Worm (Caenorhabditis elegans) whole organism, L1 larva: Measurements from ENCODE around the gene exc-7.
A peak's percentile ranks its signal among the peaks of the same experiment; 100 is the strongest.

Source experiments
- C04F5.9 ChIP-seq: sonication (generic microtip); optimal IDR thresholded peaks from 2 replicates; lab custom pipeline; 2016; ENCODE audit warnings: missing genetic modification characterization, missing compliant biosample characterization
- Y116A8C.19 ChIP-seq: sonication (generic microtip); optimal IDR thresholded peaks from 2 replicates; lab custom pipeline; 2016; ENCODE audit warnings: missing compliant biosample characterization, missing genetic modification characterization, borderline replicate concordance
- alr-1 ChIP-seq: fragments of 200-800 bp; sonication (Bioruptor generic); optimal IDR thresholded peaks from 2 replicates; lab custom pipeline; 2018; ENCODE audit warnings: borderline replicate concordance, mild to moderate bottlenecking, missing genetic modification characterization, missing compliant biosample characterization
- aly-2 ChIP-seq: fragments of 150-350 bp; optimal IDR thresholded peaks from 2 replicates; lab custom pipeline; 2014; ENCODE audit warnings: missing biosample characterization, missing genetic modification characterization
- ama-1 ChIP-seq: fragments of 150-350 bp; optimal IDR thresholded peaks from 2 replicates; lab custom pipeline; 2014
- blmp-1 ChIP-seq: fragments of 150-350 bp; optimal IDR thresholded peaks from 2 replicates; lab custom pipeline; 2014; ENCODE audit warnings: missing biosample characterization, missing genetic modification characterization
- ceh-63 ChIP-seq: fragments of 200-800 bp; sonication (Bioruptor generic); optimal IDR thresholded peaks from 2 replicates; lab custom pipeline; 2018; ENCODE audit warnings: mild to moderate bottlenecking, missing genetic modification characterization, missing compliant biosample characterization
- ceh-8 ChIP-seq: fragments of 200-800 bp; sonication (Bioruptor generic); optimal IDR thresholded peaks from 2 replicates; lab custom pipeline; 2018; ENCODE audit warnings: mild to moderate bottlenecking, missing genetic modification characterization, moderate library complexity, missing compliant biosample characterization
- ceh-88 ChIP-seq: fragments of 200-800 bp; sonication (Bioruptor generic); IDR thresholded peaks from 2 replicates; pipeline ENCODE4 v1.3.6; 2022; ENCODE audit warnings: missing genetic modification characterization, missing compliant biosample characterization
- ceh-90 ChIP-seq: sonication (generic microtip); optimal IDR thresholded peaks from 2 replicates; lab custom pipeline; 2016; ENCODE audit warnings: missing genetic modification characterization, missing compliant biosample characterization
- ces-1 ChIP-seq: fragments of 150-350 bp; optimal IDR thresholded peaks from 2 replicates; lab custom pipeline; 2014; ENCODE audit warnings: missing biosample characterization, missing genetic modification reagents, missing genetic modification characterization
- efl-1 ChIP-seq, 4 experiments: fragments of 150-350 bp; optimal IDR thresholded peaks in 3 of 4; peaks in 1 of 4; 1 replicate in 1 of 4; 2 replicates in 3 of 4; lab custom pipeline; 2014; ENCODE audit warnings: missing biosample characterization in 2 of 4, missing genetic modification characterization in 2 of 4, missing genetic modification reagents in 2 of 4
- efl-3 ChIP-seq: fragments of 200-800 bp; sonication (Bioruptor generic); optimal IDR thresholded peaks from 2 replicates; lab custom pipeline; 2018; ENCODE audit warnings: mild to moderate bottlenecking, missing genetic modification characterization, missing compliant biosample characterization
- egl-13 ChIP-seq: sonication (generic microtip); optimal IDR thresholded peaks from 2 replicates; lab custom pipeline; 2016; ENCODE audit warnings: missing genotype, missing genetic modification reagents, missing genetic modification characterization, missing compliant biosample characterization
- elt-3 ChIP-seq, 6 experiments: fragments of 150-350 bp in 1 of 6; sonication (generic microtip); optimal IDR thresholded peaks; 2 replicates each; lab custom pipeline; 2017 to 2018; ENCODE audit warnings: missing biosample characterization in 6 of 6, missing genetic modification characterization in 6 of 6, inconsistent platforms in 1 of 6
- ets-5 ChIP-seq: fragments of 200-800 bp; sonication (Bioruptor generic); IDR thresholded peaks from 2 replicates; pipeline ENCODE4 v1.3.6; 2022; ENCODE audit warnings: missing genetic modification characterization, missing compliant biosample characterization
- fkh-10 ChIP-seq: sonication (generic microtip); optimal IDR thresholded peaks from 2 replicates; lab custom pipeline; 2017; ENCODE audit warnings: missing biosample characterization, missing genetic modification reagents, missing genetic modification characterization
- fkh-4 ChIP-seq: sonication (generic microtip); optimal IDR thresholded peaks from 2 replicates; lab custom pipeline; 2016; ENCODE audit warnings: missing compliant biosample characterization, missing genetic modification characterization, borderline replicate concordance
- fos-1 ChIP-seq: fragments of 150-350 bp; optimal IDR thresholded peaks from 2 replicates; lab custom pipeline; 2014; ENCODE audit warnings: missing biosample characterization, missing genetic modification characterization
- hlh-4 ChIP-seq: sonication (generic microtip); optimal IDR thresholded peaks from 2 replicates; lab custom pipeline; 2016; ENCODE audit warnings: mild to moderate bottlenecking, missing genetic modification characterization, missing compliant biosample characterization
- hpl-2 ChIP-seq: fragments of 150-350 bp; optimal IDR thresholded peaks from 2 replicates; lab custom pipeline; 2014; ENCODE audit warnings: missing biosample characterization, missing genetic modification reagents, missing genetic modification characterization
- isw-1 ChIP-seq: fragments of 200-800 bp; sonication (Bioruptor generic); IDR thresholded peaks from 2 replicates; pipeline ENCODE4 v1.3.6; 2022; ENCODE audit warnings: missing genetic modification characterization, missing compliant biosample characterization
- jun-1 ChIP-seq: fragments of 150-350 bp; optimal IDR thresholded peaks from 2 replicates; lab custom pipeline; 2014; ENCODE audit warnings: missing biosample characterization, missing genetic modification reagents, missing genetic modification characterization
- lin-13 ChIP-seq: fragments of 150-350 bp; optimal IDR thresholded peaks from 2 replicates; lab custom pipeline; 2014; ENCODE audit warnings: missing biosample characterization, missing genetic modification reagents, missing genetic modification characterization
- lin-39 ChIP-seq: fragments of 150-350 bp; optimal IDR thresholded peaks from 2 replicates; lab custom pipeline; 2014; ENCODE audit warnings: missing biosample characterization, missing genetic modification reagents, missing genetic modification characterization
- lir-3 ChIP-seq: sonication (generic microtip); optimal IDR thresholded peaks from 2 replicates; lab custom pipeline; 2016; ENCODE audit warnings: mild to moderate bottlenecking, missing genetic modification characterization, moderate library complexity, missing compliant biosample characterization; ENCODE audit not compliant: poor library complexity
- mab-9 ChIP-seq: fragments of 200-800 bp; sonication (Bioruptor generic); IDR thresholded peaks from 2 replicates; pipeline ENCODE4 v1.3.6; 2022; ENCODE audit warnings: missing genetic modification reagents, missing genetic modification characterization, missing compliant biosample characterization
- mdl-1 ChIP-seq, 2 experiments: fragments of 150-350 bp; optimal IDR thresholded peaks; 2 replicates each; lab custom pipeline; 2014 to 2017; ENCODE audit warnings: missing biosample characterization in 2 of 2, missing genetic modification characterization in 2 of 2, inconsistent platforms in 1 of 2
- mef-2 ChIP-seq: fragments of 150-350 bp; optimal IDR thresholded peaks from 2 replicates; lab custom pipeline; 2014; ENCODE audit warnings: missing biosample characterization, missing genetic modification characterization
- mep-1 ChIP-seq: fragments of 150-350 bp; optimal IDR thresholded peaks from 2 replicates; lab custom pipeline; 2014; ENCODE audit warnings: missing biosample characterization, missing genetic modification characterization
- nhr-12 ChIP-seq: sonication (generic microtip); optimal IDR thresholded peaks from 2 replicates; lab custom pipeline; 2017; ENCODE audit warnings: missing biosample characterization, missing genetic modification characterization
- nhr-20 ChIP-seq: sonication (generic microtip); optimal IDR thresholded peaks from 2 replicates; lab custom pipeline; 2016; ENCODE audit warnings: mild to moderate bottlenecking, missing genetic modification characterization, missing compliant biosample characterization
- nhr-237 ChIP-seq: fragments of 150-350 bp; optimal IDR thresholded peaks from 2 replicates; lab custom pipeline; 2014; ENCODE audit warnings: missing biosample characterization, missing genetic modification characterization
- nhr-28 ChIP-seq: fragments of 150-350 bp; optimal IDR thresholded peaks from 2 replicates; lab custom pipeline; 2014; ENCODE audit warnings: missing biosample characterization, missing genetic modification characterization
- nhr-71 ChIP-seq: sonication (generic microtip); optimal IDR thresholded peaks from 2 replicates; lab custom pipeline; 2016; ENCODE audit warnings: mild to moderate bottlenecking, missing genetic modification characterization, moderate library complexity, missing compliant biosample characterization
- nhr-76 ChIP-seq: sonication (generic microtip); optimal IDR thresholded peaks from 2 replicates; lab custom pipeline; 2017; ENCODE audit warnings: missing biosample characterization, missing genetic modification characterization
- nhr-77 ChIP-seq: fragments of 150-350 bp; optimal IDR thresholded peaks from 2 replicates; lab custom pipeline; 2014; ENCODE audit warnings: missing biosample characterization, missing genetic modification characterization
- nhr-84 ChIP-seq: sonication (generic microtip); optimal IDR thresholded peaks from 2 replicates; lab custom pipeline; 2017; ENCODE audit warnings: missing biosample characterization, missing genetic modification characterization
- pqm-1 ChIP-seq: sonication (generic microtip); optimal IDR thresholded peaks from 3 replicates; lab custom pipeline; 2017; ENCODE audit warnings: missing biosample characterization, missing genetic modification characterization
- snu-23 ChIP-seq: sonication (generic microtip); optimal IDR thresholded peaks from 2 replicates; lab custom pipeline; 2016; ENCODE audit warnings: missing genetic modification characterization, missing compliant biosample characterization
- sptf-1 ChIP-seq: fragments of 150-350 bp; optimal IDR thresholded peaks from 2 replicates; lab custom pipeline; 2014; ENCODE audit warnings: missing biosample characterization, missing genetic modification characterization
- tlp-1 ChIP-seq: fragments of 150-350 bp; optimal IDR thresholded peaks from 2 replicates; lab custom pipeline; 2014; ENCODE audit warnings: missing biosample characterization, missing genetic modification characterization
- unc-30 ChIP-seq: sonication (generic microtip); optimal IDR thresholded peaks from 2 replicates; lab custom pipeline; 2017; ENCODE audit warnings: missing biosample characterization, missing genetic modification characterization
- unc-86 ChIP-seq: sonication (generic microtip); optimal IDR thresholded peaks from 2 replicates; lab custom pipeline; 2016; ENCODE audit warnings: missing genetic modification characterization, missing compliant biosample characterization
- unc-98 ChIP-seq: fragments of 200-800 bp; sonication (Bioruptor generic); IDR thresholded peaks from 2 replicates; pipeline ENCODE4 v1.3.6; 2022; ENCODE audit warnings: missing genetic modification characterization, missing compliant biosample characterization
- xbp-1 ChIP-seq: sonication (generic microtip); optimal IDR thresholded peaks from 2 replicates; lab custom pipeline; 2016; ENCODE audit warnings: missing genetic modification characterization, missing compliant biosample characterization
- zip-4 ChIP-seq: fragments of 200-800 bp; sonication (Bioruptor generic); optimal IDR thresholded peaks from 2 replicates; lab custom pipeline; 2018; ENCODE audit warnings: mild to moderate bottlenecking, missing genetic modification characterization, moderate library complexity, missing compliant biosample characterization
- ztf-11 ChIP-seq, 2 experiments: sonication (generic microtip); optimal IDR thresholded peaks; 2 replicates each; lab custom pipeline; 2016 to 2017; ENCODE audit warnings: missing genetic modification characterization in 2 of 2, missing biosample characterization in 1 of 2, missing compliant biosample characterization in 1 of 2

Gene exc-7

DNA sequence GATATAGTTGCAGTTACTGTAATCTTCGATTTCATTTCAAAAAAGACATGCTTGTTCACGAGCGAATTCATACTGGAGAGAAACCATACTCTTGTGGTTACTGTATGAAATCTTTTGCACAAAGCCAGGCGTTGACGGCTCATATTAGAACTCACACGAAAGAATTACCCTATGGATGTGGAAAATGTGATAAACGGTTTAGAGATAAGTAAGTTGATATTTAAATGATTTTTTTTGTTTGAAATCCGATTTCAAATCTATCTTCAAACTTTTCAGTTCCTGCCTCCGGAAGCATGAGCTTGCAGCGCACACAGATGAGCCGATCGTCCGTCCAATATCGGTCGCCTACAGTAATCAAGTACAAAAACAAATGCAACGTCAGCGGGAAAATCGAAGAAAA, 16.9 kb upstream of the exc-7 start:
- TF ChIP-seq sptf-1 (tag; lab: Kevin White, UChicago) (no peak), jun-1 (tag; lab: Kevin White, UChicago) (no peak), lin-13 (GFP tag; lab: Kevin White, UChicago) (no peak), tlp-1 (tag; lab: Kevin White, UChicago) (no peak)

ce11 chrII:9559929-9560328, 15.8 kb upstream of the exc-7 start, which contains the start of gene F35H8.4:
Gene F35H8.4, minus strand, starts transcription at chrII:9560029.
- TF ChIP-seq lin-13 (GFP tag; lab: Kevin White, UChicago) (no peak), blmp-1 (tag; lab: Kevin White, UChicago) (no peak), efl-1 (optimal IDR thresholded peaks at IDR 0.05; lab: Kevin White, UChicago) (no peak), efl-1 (GFP tag; optimal IDR thresholded peaks at IDR 0.05 in 1 of 2; lab: Kevin White, UChicago) (peak in 1 of 2 experiments; percentile 55), ceh-88 (no peak), fkh-4 (tag; lab: Kevin White, UChicago) (no peak), nhr-71 (tag; lab: Kevin White, UChicago) (no peak)
- TF ChIP-seq, all 84 proteins: peak for 1

- TF ChIP-seq alr-1 (no peak), ztf-11 (tag; optimal IDR thresholded peaks at IDR 0.05; lab: Kevin White, UChicago) (no peak), zip-4 (GFP tag; lab: Kevin White, UChicago) (no peak), hpl-2 (GFP tag; lab: Kevin White, UChicago) (no peak), nhr-12 (tag; lab: Kevin White, UChicago) (no peak), unc-30 (tag; lab: Kevin White, UChicago) (no peak), ceh-63 (GFP tag; lab: Kevin White, UChicago) (no peak), fkh-10 (GFP tag; lab: Kevin White, UChicago) (no peak), elt-3 (tag; optimal IDR thresholded peaks at IDR 0.05; lab: Kevin White, UChicago) (peak in 2 of 6 experiments; percentile 9 to 34), ces-1 (GFP tag; lab: Kevin White, UChicago) (no peak), lir-3 (tag; lab: Kevin White, UChicago) (no peak), ceh-90 (tag; lab: Kevin White, UChicago) (no peak), unc-86 (tag; lab: Kevin White, UChicago) (no peak), xbp-1 (tag; lab: Kevin White, UChicago) (no peak), hlh-4 (tag; lab: Kevin White, UChicago) (no peak), nhr-71 (tag; lab: Kevin White, UChicago) (peak; percentile 47), nhr-237 (tag; lab: Kevin White, UChicago) (no peak), efl-1 (optimal IDR thresholded peaks at IDR 0.05; lab: Kevin White, UChicago) (no peak), efl-1 (GFP tag; optimal IDR thresholded peaks at IDR 0.05 in 1 of 2; lab: Kevin White, UChicago) (peak in 1 of 2 experiments; percentile 56), nhr-20 (peak; percentile 69), mep-1 (tag; lab: Kevin White, UChicago) (peak; percentile 47), mdl-1 (tag; optimal IDR thresholded peaks at IDR 0.05; lab: Kevin White, UChicago) (no peak), egl-13 (tag; lab: Kevin White, UChicago) (no peak), unc-98 (no peak), efl-3 (GFP tag; lab: Kevin White, UChicago) (no peak), snu-23 (GFP tag; lab: Kevin White, UChicago) (peak; percentile 60), aly-2 (no peak), nhr-84 (tag; lab: Kevin White, UChicago) (no peak), nhr-77 (tag; lab: Kevin White, UChicago) (no peak), pqm-1 (tag; lab: Kevin White, UChicago) (no peak), Y116A8C.19 (tag; lab: Kevin White, UChicago) (no peak), ceh-88 (no peak), ama-1 (lab: Kevin White, UChicago) (no peak), mab-9 (GFP tag; lab: Robert Waterston, UW) (no peak), fos-1 (tag; lab: Kevin White, UChicago) (no peak), lin-13 (GFP tag; lab: Kevin White, UChicago) (no peak), nhr-76 (tag; lab: Kevin White, UChicago) (no peak), nhr-28 (tag; lab: Kevin White, UChicago) (no peak), isw-1 (GFP tag; lab: Robert Waterston, UW) (no peak), mef-2 (no peak), lin-39 (no peak), ets-5 (GFP tag; lab: Robert Waterston, UW) (no peak), ceh-8 (no peak), C04F5.9 (no peak)
Observed at ce11 chrII:9560895-9561294, 14.9 kb upstream of the exc-7 start.
